Worm (Caenorhabditis elegans): ENCODE data around the gene npr-8.

ce11 chrX:7409030-7409429, 31.9 kb downstream of the npr-8 start:
- TF ChIP-seq sem-2 (GFP tag; optimal IDR thresholded peaks at IDR 0.05) (no peak), elt-1 (tag; optimal IDR thresholded peaks at IDR 0.05; ENCODE audit: borderline replicate concordance, insufficient read depth) (no peak), ceh-83 (GFP tag; optimal IDR thresholded peaks at IDR 0.05) (no peak), mep-1 (tag; optimal IDR thresholded peaks at IDR 0.05) (no peak), pha-4 (tag; optimal IDR thresholded peaks at IDR 0.05) (no peak), nhr-2 (tag; optimal IDR thresholded peaks at IDR 0.05) (no peak)

Measured in whole organism, mixed stage, embryonic.